Worm (Caenorhabditis elegans) whole organism, late embryonic: ENCODE measurements around the gene srd-45.

Experiments
- F13H6.1 ChIP-seq: sonication (generic microtip); optimal IDR thresholded peaks from 2 replicates; lab custom pipeline; 2016; ENCODE audit warnings: missing genetic modification characterization, missing compliant biosample characterization
- ceh-18 ChIP-seq: sonication (generic microtip); optimal IDR thresholded peaks from 2 replicates; lab custom pipeline; 2016; ENCODE audit warnings: missing genetic modification characterization, missing compliant biosample characterization
- ceh-19 ChIP-seq: fragments of 200-800 bp; sonication (Bioruptor generic); optimal IDR thresholded peaks from 2 replicates; lab custom pipeline; 2018; ENCODE audit warnings: mild to moderate bottlenecking, missing genetic modification characterization, missing compliant biosample characterization
- ceh-24 ChIP-seq: sonication (generic microtip); optimal IDR thresholded peaks from 2 replicates; lab custom pipeline; 2016; ENCODE audit warnings: mild to moderate bottlenecking, missing genetic modification characterization, missing compliant biosample characterization
- ceh-6 ChIP-seq: fragments of 200-800 bp; sonication (Bioruptor generic); optimal IDR thresholded peaks from 2 replicates; lab custom pipeline; 2018; ENCODE audit warnings: mild to moderate bottlenecking, missing genetic modification characterization, missing compliant biosample characterization
- ceh-9 ChIP-seq: sonication (generic microtip); optimal IDR thresholded peaks from 2 replicates; lab custom pipeline; 2016; ENCODE audit warnings: mild to moderate bottlenecking, missing genetic modification characterization, inconsistent platforms, missing compliant biosample characterization
- dve-1 ChIP-seq: sonication (generic microtip); optimal IDR thresholded peaks from 2 replicates; lab custom pipeline; 2017; ENCODE audit warnings: antibody characterized with exemption, mild to moderate bottlenecking, missing genetic modification characterization, missing compliant biosample characterization
- hlh-6 ChIP-seq: sonication (generic microtip); optimal IDR thresholded peaks from 2 replicates; lab custom pipeline; 2016; ENCODE audit warnings: missing genotype, missing genetic modification characterization, missing compliant biosample characterization
- pag-3 ChIP-seq: sonication (generic microtip); optimal IDR thresholded peaks from 2 replicates; lab custom pipeline; 2016; ENCODE audit warnings: missing compliant biosample characterization, missing genetic modification characterization, borderline replicate concordance
- pha-4 ChIP-seq: fragments of 150-350 bp; optimal IDR thresholded peaks from 2 replicates; lab custom pipeline; 2018; ENCODE audit warnings: missing biosample characterization, missing genetic modification reagents, missing genetic modification characterization
- pqm-1 ChIP-seq: sonication (generic microtip); optimal IDR thresholded peaks from 2 replicates; lab custom pipeline; 2016; ENCODE audit warnings: missing genetic modification characterization, missing compliant biosample characterization
- sdc-2 ChIP-seq: sonication (generic microtip); optimal IDR thresholded peaks from 2 replicates; lab custom pipeline; 2016; ENCODE audit warnings: missing genotype, missing genetic modification characterization, missing compliant biosample characterization

ce11 chrX:12335808-12336207 lies 7.0 kb downstream of the srd-45 start, which contains the start of gene srd-48:
- TF ChIP-seq dve-1 (tag; lab: Kevin White, UChicago): no peak
- no peak for TF ChIP-seq ceh-24 (tag; lab: Kevin White, UChicago)
- TF ChIP-seq sdc-2 (tag; lab: Kevin White, UChicago): no peak
- TF ChIP-seq ceh-19 (GFP tag; lab: Kevin White, UChicago): no peak
- no peak for TF ChIP-seq pqm-1 (tag; lab: Kevin White, UChicago)
- TF ChIP-seq pha-4 (tag; lab: Kevin White, UChicago): no peak
- no peak for TF ChIP-seq ceh-6 (GFP tag; lab: Kevin White, UChicago)
- TF ChIP-seq hlh-6 (tag; lab: Kevin White, UChicago): no peak
- no peak for TF ChIP-seq ceh-18 (tag; lab: Kevin White, UChicago)
- no peak for TF ChIP-seq pag-3
- TF ChIP-seq ceh-9 (tag; lab: Kevin White, UChicago): no peak
- no peak for TF ChIP-seq F13H6.1 (tag; lab: Kevin White, UChicago)
